Fruit fly (Drosophila melanogaster) whole organism, embryonic: ENCODE measurements around the gene CG43078.
A peak's percentile ranks its signal among the peaks of the same experiment; 100 is the strongest.

Experiments
- Aef1 ChIP-seq: fragments of 200-800 bp; sonication (Bioruptor generic); IDR thresholded peaks from 3 replicates; pipeline ENCODE4 v1.3.6; 2022; ENCODE audit warnings: missing biosample characterization, missing genetic modification characterization
- Atf3 ChIP-seq: fragments of 200-800 bp; sonication (Bioruptor generic); optimal IDR thresholded peaks from 3 replicates; lab custom pipeline; 2016; ENCODE audit warnings: missing biosample characterization, missing genetic modification characterization
- Awh ChIP-seq: fragments of 200-800 bp; sonication (Bioruptor generic); IDR thresholded peaks from 2 replicates; pipeline ENCODE4, ENCODE4 v1.3.6; 2022; ENCODE audit warnings: missing biosample characterization, missing genetic modification characterization
- Blimp-1 ChIP-seq: fragments of 200-800 bp; sonication (Bioruptor generic); optimal IDR thresholded peaks from 3 replicates; lab custom pipeline; 2018; ENCODE audit warnings: missing biosample characterization, missing genetic modification characterization, mild to moderate bottlenecking, moderate library complexity, missing genetic modification reagents
- CG1024 ChIP-seq: fragments of 200-800 bp; sonication (Bioruptor generic); IDR thresholded peaks from 2 replicates; pipeline ENCODE4 v1.3.6; 2022; ENCODE audit warnings: missing biosample characterization, missing genetic modification characterization
- CG10366 ChIP-seq: fragments of 200-800 bp; sonication (Bioruptor generic); IDR thresholded peaks from 2 replicates; pipeline ENCODE4 v1.3.6; 2022; ENCODE audit warnings: missing biosample characterization, missing genetic modification characterization
- CG10543 ChIP-seq: fragments of 200-800 bp; sonication (Bioruptor generic); optimal IDR thresholded peaks from 3 replicates; lab custom pipeline; 2017; ENCODE audit warnings: missing biosample characterization, mild to moderate bottlenecking, missing genetic modification characterization, moderate library complexity
- CG10654 ChIP-seq: fragments of 200-800 bp; sonication (Bioruptor generic); optimal IDR thresholded peaks from 2 replicates; lab custom pipeline; 2016; ENCODE audit warnings: missing biosample characterization, missing genetic modification characterization
- CG12104 ChIP-seq: fragments of 200-800 bp; sonication (Bioruptor generic); optimal IDR thresholded peaks from 3 replicates; lab custom pipeline; 2016; ENCODE audit warnings: missing biosample characterization, missing genetic modification characterization
- CG12219 ChIP-seq: fragments of 200-800 bp; sonication (Bioruptor generic); optimal IDR thresholded peaks from 3 replicates; lab custom pipeline; 2018; ENCODE audit warnings: missing biosample characterization, mild to moderate bottlenecking, missing genetic modification characterization
- CG1233 ChIP-seq: fragments of 200-800 bp; sonication (Bioruptor generic); optimal IDR thresholded peaks from 4 replicates; lab custom pipeline; 2018; ENCODE audit warnings: missing biosample characterization, mild to moderate bottlenecking, missing genetic modification characterization
- CG13894 ChIP-seq: fragments of 200-800 bp; sonication (Bioruptor generic); optimal IDR thresholded peaks from 3 replicates; lab custom pipeline; 2018; ENCODE audit warnings: missing biosample characterization, mild to moderate bottlenecking, missing genetic modification characterization, moderate library complexity
- CG15269 ChIP-seq: fragments of 200-800 bp; sonication (Bioruptor generic); optimal IDR thresholded peaks from 2 replicates; lab custom pipeline; 2018; ENCODE audit warnings: missing biosample characterization, mild to moderate bottlenecking, missing genetic modification characterization, moderate library complexity
- CG16863 ChIP-seq: fragments of 200-800 bp; sonication (Bioruptor generic); optimal IDR thresholded peaks from 3 replicates; lab custom pipeline; 2016; ENCODE audit warnings: missing biosample characterization, missing genetic modification characterization
- CG1792 ChIP-seq: fragments of 200-800 bp; sonication (Bioruptor generic); optimal IDR thresholded peaks from 2 replicates; lab custom pipeline; 2016; ENCODE audit warnings: missing biosample characterization, missing genetic modification characterization
- CG30431 ChIP-seq: fragments of 200-800 bp; sonication (Bioruptor generic); optimal IDR thresholded peaks from 2 replicates; lab custom pipeline; 2017; ENCODE audit warnings: missing biosample characterization, missing genetic modification characterization
- CG3281 ChIP-seq: fragments of 200-800 bp; sonication (Bioruptor generic); optimal IDR thresholded peaks from 3 replicates; lab custom pipeline; 2017; ENCODE audit warnings: missing biosample characterization, mild to moderate bottlenecking, missing genetic modification characterization
- CG3847 ChIP-seq: fragments of 200-800 bp; sonication (Bioruptor generic); IDR thresholded peaks from 2 replicates; pipeline ENCODE4 v1.3.6; 2022; ENCODE audit warnings: missing biosample characterization, missing genetic modification characterization
- CG4854 ChIP-seq: fragments of 200-800 bp; sonication (Bioruptor generic); optimal IDR thresholded peaks from 2 replicates; lab custom pipeline; 2016; ENCODE audit warnings: missing biosample characterization, missing genetic modification characterization, inconsistent platforms
- CG5180 ChIP-seq: fragments of 200-800 bp; sonication (Bioruptor generic); optimal IDR thresholded peaks from 3 replicates; lab custom pipeline; 2017; ENCODE audit warnings: missing biosample characterization, missing genetic modification characterization, mild to moderate bottlenecking, moderate library complexity, missing genetic modification reagents
- CG6654 ChIP-seq: fragments of 200-800 bp; sonication (Bioruptor generic); optimal IDR thresholded peaks from 2 replicates; lab custom pipeline; 2017; ENCODE audit warnings: missing biosample characterization, mild to moderate bottlenecking, missing genetic modification characterization
- CG6854 ChIP-seq: fragments of 200-800 bp; sonication (Bioruptor generic); optimal IDR thresholded peaks from 3 replicates; lab custom pipeline; 2017; ENCODE audit warnings: missing biosample characterization, mild to moderate bottlenecking, missing genetic modification characterization
- CG9437 ChIP-seq: fragments of 200-800 bp; sonication (Bioruptor generic); optimal IDR thresholded peaks from 2 replicates; lab custom pipeline; 2018; ENCODE audit warnings: missing biosample characterization, mild to moderate bottlenecking, missing genetic modification characterization
- D19B ChIP-seq: fragments of 200-800 bp; sonication (Bioruptor generic); optimal IDR thresholded peaks from 2 replicates; lab custom pipeline; 2017; ENCODE audit warnings: missing biosample characterization, mild to moderate bottlenecking, missing genetic modification characterization
- Doc3 ChIP-seq: fragments of 200-800 bp; sonication (Bioruptor generic); IDR thresholded peaks from 3 replicates; pipeline ENCODE4 v1.3.6; 2022; ENCODE audit warnings: missing biosample characterization, missing genetic modification characterization; ENCODE audit not compliant: partially characterized antibody
- E2f1 ChIP-seq: fragments of 200-800 bp; sonication (Bioruptor generic); IDR thresholded peaks from 2 replicates; pipeline ENCODE4 v1.3.6; 2022; ENCODE audit warnings: missing biosample characterization, missing genetic modification characterization
- Fer2 ChIP-seq: fragments of 200-800 bp; sonication (Bioruptor generic); optimal IDR thresholded peaks from 2 replicates; lab custom pipeline; 2018; ENCODE audit warnings: missing biosample characterization, mild to moderate bottlenecking, missing genetic modification characterization, moderate library complexity
- HLH4C ChIP-seq: fragments of 200-800 bp; sonication (Bioruptor generic); IDR thresholded peaks from 3 replicates; pipeline ENCODE4 v1.3.6; 2022; ENCODE audit warnings: missing biosample characterization, missing genetic modification characterization; ENCODE audit not compliant: partially characterized antibody
- Hr39 ChIP-seq: fragments of >200 bp; optimal IDR thresholded peaks from 2 replicates; lab custom pipeline; 2017
- Lpt ChIP-seq: fragments of >200 bp; optimal IDR thresholded peaks from 2 replicates; lab custom pipeline; 2018; ENCODE audit warnings: missing biosample characterization, missing genetic modification characterization
- Max ChIP-seq: fragments of 200-800 bp; sonication (Bioruptor generic); optimal IDR thresholded peaks from 2 replicates; lab custom pipeline; 2016; ENCODE audit warnings: missing biosample characterization, mild to moderate bottlenecking, missing genetic modification characterization
- NfI ChIP-seq: fragments of 200-800 bp; sonication (Bioruptor generic); optimal IDR thresholded peaks from 3 replicates; lab custom pipeline; 2018; ENCODE audit warnings: missing biosample characterization, mild to moderate bottlenecking, missing genetic modification characterization, moderate library complexity
- Sin3A ChIP-seq: fragments of >200 bp; optimal IDR thresholded peaks from 2 replicates; lab custom pipeline; 2018
- ato ChIP-seq: fragments of 200-800 bp; sonication (Bioruptor generic); IDR thresholded peaks from 2 replicates; pipeline ENCODE4 v1.3.6; 2022; ENCODE audit warnings: missing biosample characterization, missing genetic modification characterization; ENCODE audit not compliant: partially characterized antibody
- cas ChIP-seq: fragments of 200-800 bp; sonication (Bioruptor generic); IDR thresholded peaks from 2 replicates; pipeline ENCODE4 v1.3.6; 2022; ENCODE audit warnings: missing biosample characterization, missing genetic modification characterization
- caup ChIP-seq: fragments of 200-800 bp; sonication (Bioruptor generic); optimal IDR thresholded peaks from 3 replicates; lab custom pipeline; 2017; ENCODE audit warnings: missing biosample characterization, mild to moderate bottlenecking, missing genetic modification characterization, moderate library complexity; ENCODE audit not compliant: severe bottlenecking
- crol ChIP-seq: fragments of 200-800 bp; sonication (Bioruptor generic); IDR thresholded peaks from 2 replicates; pipeline ENCODE4 v1.3.6; 2022; ENCODE audit warnings: missing biosample characterization, missing genetic modification characterization
- dpn ChIP-seq, 2 experiments: fragments of 200-800 bp; sonication (Bioruptor generic); optimal IDR thresholded peaks; 3 replicates each; lab custom pipeline; 2016; ENCODE audit warnings: missing biosample characterization in 2 of 2, missing genetic modification characterization in 2 of 2
- en ChIP-seq: fragments of 200-800 bp; sonication (Bioruptor generic); optimal IDR thresholded peaks from 2 replicates; lab custom pipeline; 2016; ENCODE audit warnings: missing biosample characterization, missing genetic modification characterization
- gsb-n ChIP-seq: fragments of 200-800 bp; sonication (Bioruptor generic); optimal IDR thresholded peaks from 3 replicates; lab custom pipeline; 2018; ENCODE audit warnings: missing biosample characterization, mild to moderate bottlenecking, missing genetic modification characterization
- jumu ChIP-seq: fragments of 200-800 bp; sonication (Bioruptor generic); optimal IDR thresholded peaks from 3 replicates; lab custom pipeline; 2016; ENCODE audit warnings: missing biosample characterization, missing genetic modification characterization
- oc ChIP-seq: fragments of 200-800 bp; sonication (Bioruptor generic); optimal IDR thresholded peaks from 2 replicates; lab custom pipeline; 2018; ENCODE audit warnings: missing biosample characterization, mild to moderate bottlenecking, missing genetic modification characterization, moderate library complexity
- schlank ChIP-seq: fragments of 200-800 bp; sonication (Bioruptor generic); optimal IDR thresholded peaks from 2 replicates; lab custom pipeline; 2018; ENCODE audit warnings: missing biosample characterization, mild to moderate bottlenecking, missing genetic modification characterization
- sisA ChIP-seq: fragments of 200-800 bp; sonication (Bioruptor generic); IDR thresholded peaks from 2 replicates; pipeline ENCODE4 v1.3.6; 2022; ENCODE audit warnings: missing biosample characterization, missing genetic modification characterization
- slbo ChIP-seq: fragments of 200-800 bp; sonication (Bioruptor generic); IDR thresholded peaks from 2 replicates; pipeline ENCODE4 v1.3.6; 2022; ENCODE audit warnings: missing biosample characterization, missing genetic modification characterization
- sqz ChIP-seq: fragments of 200-800 bp; sonication (Bioruptor generic); optimal IDR thresholded peaks from 3 replicates; lab custom pipeline; 2018; ENCODE audit warnings: missing biosample characterization, mild to moderate bottlenecking, missing genetic modification characterization
- toy ChIP-seq: fragments of 200-800 bp; sonication (Bioruptor generic); IDR thresholded peaks from 2 replicates; pipeline ENCODE4 v1.3.6; 2022; ENCODE audit warnings: missing biosample characterization, missing genetic modification characterization
- trem ChIP-seq: fragments of 200-800 bp; optimal IDR thresholded peaks from 3 replicates; lab custom pipeline; 2019; ENCODE audit warnings: missing biosample characterization, mild to moderate bottlenecking, missing genetic modification characterization, moderate library complexity
- tup ChIP-seq: fragments of 200-800 bp; sonication (Bioruptor generic); optimal IDR thresholded peaks from 2 replicates; lab custom pipeline; 2016; ENCODE audit warnings: missing biosample characterization, mild to moderate bottlenecking, missing genetic modification characterization, moderate library complexity
- zf30C ChIP-seq: fragments of 200-800 bp; sonication (Bioruptor generic); optimal IDR thresholded peaks from 3 replicates; lab custom pipeline; 2018; ENCODE audit warnings: missing biosample characterization, mild to moderate bottlenecking, missing genetic modification characterization
- zfh2 ChIP-seq: fragments of 200-800 bp; sonication (Bioruptor generic); optimal IDR thresholded peaks from 2 replicates; lab custom pipeline; 2016; ENCODE audit warnings: missing biosample characterization, missing genetic modification characterization

CG43078 gene

DNA sequence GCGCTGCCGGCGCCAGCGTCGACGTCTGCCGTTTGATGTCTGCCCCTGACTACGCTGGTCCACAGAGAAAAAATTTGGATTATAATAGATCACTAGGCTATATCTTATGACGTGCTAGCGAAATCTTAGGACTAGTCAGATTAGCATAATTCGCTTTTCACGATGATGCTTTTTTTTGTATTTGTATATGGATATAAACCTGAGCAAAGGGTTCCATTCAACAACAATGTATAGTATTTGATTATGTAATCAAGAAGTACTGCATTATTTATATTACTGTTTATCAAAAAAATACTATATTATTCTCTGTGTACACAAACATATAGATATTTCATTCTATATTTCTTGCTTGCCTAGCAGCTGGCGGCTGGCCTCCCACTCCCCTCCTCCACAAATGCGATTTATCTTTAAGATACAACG lies 29.5 kb upstream of the CG43078 start (continued):
- TF ChIP-seq CG13894 (tag; lab: Kevin White, UChicago) (peak; percentile 73), Aef1 (GFP tag; lab: Robert Waterston, UW) (peak; percentile 60; the same call in 2 of the 3 replicates), CG9437 (GFP tag; lab: Kevin White, UChicago) (peak; percentile 79), Atf3 (peak; percentile 55), CG6654 (GFP tag; lab: Kevin White, UChicago) (peak; percentile 76), oc (tag; lab: Kevin White, UChicago) (peak; percentile 85), Sin3A (no peak), CG1233 (peak; percentile 88), CG12104 (GFP tag; lab: Kevin White, UChicago) (peak; percentile 82), cas (peak; percentile 69), slbo (GFP tag; lab: Robert Waterston, UW) (peak; percentile 92), CG10366 (peak; percentile 63), CG3847 (GFP tag; lab: Robert Waterston, UW) (peak; percentile 90), dpn (GFP tag; optimal IDR thresholded peaks at IDR 0.05; lab: Kevin White, UChicago) (peak; percentile 77 to 86), zfh2 (GFP tag; lab: Kevin White, UChicago) (peak; percentile 74), toy (peak; percentile 44; the same call in 1 of the 2 replicates), CG10543 (GFP tag; lab: Kevin White, UChicago) (peak; percentile 89), schlank (tag; lab: Kevin White, UChicago) (peak; percentile 55), E2f1 (GFP tag; lab: Robert Waterston, UW) (peak; percentile 65), CG1792 (GFP tag; lab: Kevin White, UChicago) (peak; percentile 34), HLH4C (GFP tag; lab: Robert Waterston, UW) (no peak), trem (peak; percentile 65), crol (peak; percentile 71), Awh (GFP tag; lab: Robert Waterston, UW) (peak; percentile 64; the same call in 1 of the 2 replicates), Max (GFP tag; lab: Kevin White, UChicago) (peak; percentile 51), tup (GFP tag; lab: Kevin White, UChicago) (peak; percentile 22), sisA (GFP tag; lab: Robert Waterston, UW) (peak; percentile 77), Lpt (GFP tag; lab: Kevin White, UChicago) (no peak), jumu (GFP tag; lab: Kevin White, UChicago) (peak; percentile 56), sqz (GFP tag; lab: Kevin White, UChicago) (peak; percentile 79), en (GFP tag; lab: Kevin White, UChicago) (peak; percentile 55), CG16863 (GFP tag; lab: Kevin White, UChicago) (peak; percentile 75), ato (no peak), gsb-n (tag; lab: Kevin White, UChicago) (peak; percentile 73), Blimp-1 (GFP tag; lab: Kevin White, UChicago) (peak; percentile 85), CG15269 (tag; lab: Kevin White, UChicago) (peak; percentile 94), Doc3 (no peak), CG12219 (peak; percentile 82), CG5180 (GFP tag; lab: Kevin White, UChicago) (peak; percentile 73), D19B (GFP tag; lab: Kevin White, UChicago) (peak; percentile 79), CG10654 (GFP tag; lab: Kevin White, UChicago) (peak; percentile 79), NfI (peak; percentile 90), CG6854 (peak; percentile 83), CG1024 (GFP tag; lab: Robert Waterston, UW) (no peak), Hr39 (lab: Kevin White, UChicago) (no peak), Fer2 (tag; lab: Kevin White, UChicago) (peak; percentile 80), CG4854 (GFP tag; lab: Kevin White, UChicago) (peak; percentile 71), CG30431 (GFP tag; lab: Kevin White, UChicago) (peak; percentile 78), CG3281 (peak; percentile 93), zf30C (peak; percentile 75), caup (GFP tag; lab: Kevin White, UChicago) (peak; percentile 80)
